Worm (Caenorhabditis elegans) whole organism, L2 larva: ENCODE data around the gene bed-1.

Experiments
- R02D3.7 ChIP-seq: fragments of 150-350 bp; optimal IDR thresholded peaks from 2 replicates; lab custom pipeline; 2014; ENCODE audit warnings: missing biosample characterization, missing genetic modification characterization
- Y55F3AM.14 ChIP-seq: fragments of 200-800 bp; sonication (Bioruptor generic); optimal IDR thresholded peaks from 2 replicates; lab custom pipeline; 2018; ENCODE audit warnings: mild to moderate bottlenecking, missing genetic modification characterization, missing compliant biosample characterization
- blmp-1 ChIP-seq: sonication (generic microtip); optimal IDR thresholded peaks from 2 replicates; lab custom pipeline; 2017; ENCODE audit warnings: missing genetic modification characterization, mild to moderate bottlenecking, missing compliant biosample characterization, antibody characterized with exemption, moderate library complexity; ENCODE audit not compliant: insufficient read depth
- ceh-16 ChIP-seq: fragments of 150-350 bp; optimal IDR thresholded peaks from 2 replicates; lab custom pipeline; 2014; ENCODE audit warnings: missing biosample characterization, missing genetic modification characterization
- ceh-82 ChIP-seq: fragments of 150-350 bp; optimal IDR thresholded peaks from 2 replicates; lab custom pipeline; 2014; ENCODE audit warnings: missing biosample characterization, missing genetic modification characterization
- crh-2 ChIP-seq: sonication (generic microtip); optimal IDR thresholded peaks from 2 replicates; lab custom pipeline; 2017; ENCODE audit warnings: missing biosample characterization, missing genetic modification characterization
- dmd-4 ChIP-seq: sonication (generic microtip); optimal IDR thresholded peaks from 2 replicates; lab custom pipeline; 2017; ENCODE audit warnings: missing biosample characterization, missing genetic modification characterization
- elt-1 ChIP-seq: fragments of 150-350 bp; optimal IDR thresholded peaks from 2 replicates; lab custom pipeline; 2014; ENCODE audit warnings: missing biosample characterization, missing genetic modification characterization
- lin-11 ChIP-seq: fragments of 150-350 bp; sonication (generic microtip); optimal IDR thresholded peaks from 2 replicates; lab custom pipeline; 2014; ENCODE audit warnings: missing biosample characterization, missing genetic modification characterization, inconsistent platforms, mixed read lengths
- lin-13 ChIP-seq: fragments of 150-350 bp; optimal IDR thresholded peaks from 2 replicates; lab custom pipeline; 2014; ENCODE audit warnings: missing biosample characterization, missing genetic modification reagents, missing genetic modification characterization
- lsy-2 ChIP-seq, 2 experiments: fragments of 150-350 bp in 1 of 2; sonication (generic microtip) in 1 of 2; optimal IDR thresholded peaks; 2 replicates each; lab custom pipeline; 2014 to 2017; ENCODE audit warnings: missing biosample characterization in 2 of 2, missing genetic modification characterization in 2 of 2
- nhr-10 ChIP-seq: sonication (generic microtip); optimal IDR thresholded peaks from 2 replicates; lab custom pipeline; 2017; ENCODE audit warnings: missing biosample characterization, missing genetic modification characterization
- nhr-11 ChIP-seq: fragments of 150-350 bp; optimal IDR thresholded peaks from 2 replicates; lab custom pipeline; 2014; ENCODE audit warnings: missing biosample characterization, missing genetic modification characterization
- nhr-129 ChIP-seq: fragments of 150-350 bp; optimal IDR thresholded peaks from 2 replicates; lab custom pipeline; 2014; ENCODE audit warnings: missing biosample characterization, missing genetic modification characterization
- nhr-25 ChIP-seq: fragments of 150-350 bp; sonication (generic microtip); optimal IDR thresholded peaks from 3 replicates; lab custom pipeline; 2014; ENCODE audit warnings: missing biosample characterization, missing genetic modification characterization
- nhr-6 ChIP-seq: fragments of 150-350 bp; optimal IDR thresholded peaks from 2 replicates; lab custom pipeline; 2014; ENCODE audit warnings: missing biosample characterization, missing genetic modification characterization
- nhr-77 ChIP-seq: fragments of 150-350 bp; optimal IDR thresholded peaks from 2 replicates; lab custom pipeline; 2014; ENCODE audit warnings: missing biosample characterization, missing genetic modification characterization
- sem-4 ChIP-seq: fragments of 150-350 bp; optimal IDR thresholded peaks from 2 replicates; lab custom pipeline; 2014; ENCODE audit warnings: missing biosample characterization, missing genetic modification reagents, missing genetic modification characterization
- sma-3 ChIP-seq: sonication (generic microtip); optimal IDR thresholded peaks from 2 replicates; lab custom pipeline; 2016; ENCODE audit warnings: missing genetic modification reagents, missing genetic modification characterization, missing compliant biosample characterization
- unc-39 ChIP-seq: fragments of 150-350 bp; optimal IDR thresholded peaks from 2 replicates; lab custom pipeline; 2014; ENCODE audit warnings: missing biosample characterization, missing genetic modification characterization
- unc-62 ChIP-seq: fragments of 150-350 bp; optimal IDR thresholded peaks from 2 replicates; lab custom pipeline; 2014; ENCODE audit warnings: missing biosample characterization, missing genetic modification reagents, missing genetic modification characterization
- zag-1 ChIP-seq: fragments of 150-350 bp; optimal IDR thresholded peaks from 2 replicates; lab custom pipeline; 2014; ENCODE audit warnings: missing biosample characterization, missing genetic modification characterization
- ztf-4 ChIP-seq: fragments of 150-350 bp; optimal IDR thresholded peaks from 2 replicates; lab custom pipeline; 2014; ENCODE audit warnings: missing biosample characterization, missing genetic modification characterization

bed-1 gene

DNA sequence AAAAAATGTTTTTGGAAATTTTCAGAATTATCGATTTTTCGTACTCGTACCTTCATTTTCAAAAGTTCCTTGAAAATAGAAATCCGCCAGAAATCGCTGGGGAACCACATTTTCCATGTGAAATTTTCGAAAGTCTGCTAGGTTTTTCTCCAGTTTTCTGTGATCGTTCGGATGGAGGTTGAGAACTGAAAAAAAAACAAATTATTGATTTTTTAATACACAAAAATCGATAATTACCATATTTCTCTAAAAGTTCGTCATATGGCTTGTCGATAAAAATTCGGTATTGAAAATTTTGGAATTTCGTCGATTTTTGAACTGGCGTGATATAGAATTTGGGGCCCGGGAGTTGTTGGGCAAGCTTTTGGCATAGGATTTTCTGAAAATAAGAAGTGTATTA, 47.9 kb downstream of the bed-1 start:
- TF ChIP-seq unc-39 (tag; lab: Kevin White, UChicago) (no peak), nhr-77 (no peak), elt-1 (tag; lab: Kevin White, UChicago) (no peak), nhr-10 (tag; lab: Kevin White, UChicago) (no peak), nhr-129 (tag; lab: Kevin White, UChicago) (no peak), ceh-82 (no peak), lsy-2 (tag; optimal IDR thresholded peaks at IDR 0.05; lab: Kevin White, UChicago) (no peak), dmd-4 (tag; lab: Kevin White, UChicago) (no peak), ceh-16 (tag; lab: Kevin White, UChicago) (no peak), crh-2 (tag; lab: Kevin White, UChicago) (no peak), ztf-4 (no peak), nhr-6 (tag; lab: Kevin White, UChicago) (no peak), unc-62 (GFP tag; lab: Kevin White, UChicago) (no peak), nhr-25 (tag; lab: Kevin White, UChicago) (no peak), Y55F3AM.14 (GFP tag; lab: Kevin White, UChicago) (no peak), zag-1 (tag; lab: Kevin White, UChicago) (no peak)

DNA sequence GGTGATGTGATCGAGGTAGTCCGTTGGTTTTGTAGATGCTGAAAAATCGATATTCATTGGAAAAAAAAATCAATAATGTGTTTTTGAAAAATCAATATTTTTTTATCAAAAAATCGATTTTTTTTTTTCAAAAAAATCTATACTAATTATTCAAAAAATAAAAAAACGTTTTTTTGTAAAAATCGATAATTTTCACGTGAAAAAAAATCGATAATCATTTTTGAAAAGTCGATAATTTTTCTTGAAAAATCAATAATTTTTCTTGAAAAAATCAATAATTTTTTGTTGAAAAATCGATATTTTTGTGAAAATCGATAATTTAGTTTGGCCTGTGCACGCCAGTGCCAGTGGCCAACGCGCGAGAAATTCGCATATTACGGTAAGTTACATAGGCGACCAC, 51.6 kb downstream of the bed-1 start:
- TF ChIP-seq sma-3 (GFP tag; lab: Kevin White, UChicago): no peak
- TF ChIP-seq nhr-11 (tag; lab: Kevin White, UChicago): no peak
- no peak for TF ChIP-seq lin-13 (GFP tag; lab: Kevin White, UChicago)
- TF ChIP-seq R02D3.7 (tag; lab: Kevin White, UChicago): no peak
- no peak for TF ChIP-seq nhr-6 (tag; lab: Kevin White, UChicago)
- no peak for TF ChIP-seq nhr-25 (tag; lab: Kevin White, UChicago)
- no peak for TF ChIP-seq blmp-1 (tag; lab: Kevin White, UChicago)
- no peak for TF ChIP-seq sem-4
- TF ChIP-seq unc-39 (tag; lab: Kevin White, UChicago): no peak
- no peak for TF ChIP-seq zag-1 (tag; lab: Kevin White, UChicago)
- no peak for TF ChIP-seq nhr-129 (tag; lab: Kevin White, UChicago)
- no peak for TF ChIP-seq lin-11 (tag; lab: Kevin White, UChicago)
- TF ChIP-seq, all 48 proteins: peak for 0
